Worm (Caenorhabditis elegans) whole organism, L1 larva: ENCODE data around the gene kdp-1.

Experiments
- C04F5.9 ChIP-seq: sonication (generic microtip); optimal IDR thresholded peaks from 2 replicates; lab custom pipeline; 2016; ENCODE audit warnings: missing genetic modification characterization, missing compliant biosample characterization
- C16A3.4 ChIP-seq: fragments of 150-350 bp; optimal IDR thresholded peaks from 2 replicates; lab custom pipeline; 2014; ENCODE audit warnings: missing biosample characterization, missing genetic modification characterization
- C34B4.2 ChIP-seq: sonication (generic microtip); optimal IDR thresholded peaks from 2 replicates; lab custom pipeline; 2017; ENCODE audit warnings: mild to moderate bottlenecking, missing genetic modification characterization, missing compliant biosample characterization
- F16B12.6 ChIP-seq: fragments of 150-350 bp; optimal IDR thresholded peaks from 2 replicates; lab custom pipeline; 2014; ENCODE audit warnings: missing biosample characterization, missing genetic modification characterization
- aha-1 ChIP-seq: fragments of 150-350 bp; optimal IDR thresholded peaks from 2 replicates; lab custom pipeline; 2014; ENCODE audit warnings: missing biosample characterization, missing genetic modification characterization
- ama-1 ChIP-seq: fragments of 150-350 bp; optimal IDR thresholded peaks from 2 replicates; lab custom pipeline; 2014
- blmp-1 ChIP-seq: fragments of 150-350 bp; optimal IDR thresholded peaks from 2 replicates; lab custom pipeline; 2014; ENCODE audit warnings: missing biosample characterization, missing genetic modification characterization
- ceh-8 ChIP-seq: fragments of 200-800 bp; sonication (Bioruptor generic); optimal IDR thresholded peaks from 2 replicates; lab custom pipeline; 2018; ENCODE audit warnings: mild to moderate bottlenecking, missing genetic modification characterization, moderate library complexity, missing compliant biosample characterization
- ceh-82 ChIP-seq, 3 experiments: fragments of 150-350 bp in 1 of 3; sonication (generic microtip) in 2 of 3; optimal IDR thresholded peaks; 2 replicates each; lab custom pipeline; 2014 to 2017; ENCODE audit warnings: missing biosample characterization in 3 of 3, missing genetic modification characterization in 3 of 3
- ceh-88 ChIP-seq: fragments of 200-800 bp; sonication (Bioruptor generic); IDR thresholded peaks from 2 replicates; pipeline ENCODE4 v1.3.6; 2022; ENCODE audit warnings: missing genetic modification characterization, missing compliant biosample characterization
- ceh-90 ChIP-seq: sonication (generic microtip); optimal IDR thresholded peaks from 2 replicates; lab custom pipeline; 2016; ENCODE audit warnings: missing genetic modification characterization, missing compliant biosample characterization
- dsc-1 ChIP-seq: sonication (generic microtip); optimal IDR thresholded peaks from 2 replicates; lab custom pipeline; 2016; ENCODE audit warnings: mild to moderate bottlenecking, missing genetic modification characterization, missing compliant biosample characterization
- elt-2 ChIP-seq: sonication (generic microtip); optimal IDR thresholded peaks from 2 replicates; lab custom pipeline; 2016; ENCODE audit warnings: missing genetic modification characterization, mild to moderate bottlenecking, inconsistent platforms, missing compliant biosample characterization, missing genetic modification reagents
- elt-3 ChIP-seq, 6 experiments: fragments of 150-350 bp in 1 of 6; sonication (generic microtip); optimal IDR thresholded peaks; 2 replicates each; lab custom pipeline; 2017 to 2018; ENCODE audit warnings: missing biosample characterization in 6 of 6, missing genetic modification characterization in 6 of 6, inconsistent platforms in 1 of 6
- fkh-10 ChIP-seq: sonication (generic microtip); optimal IDR thresholded peaks from 2 replicates; lab custom pipeline; 2017; ENCODE audit warnings: missing biosample characterization, missing genetic modification reagents, missing genetic modification characterization
- fkh-4 ChIP-seq: sonication (generic microtip); optimal IDR thresholded peaks from 2 replicates; lab custom pipeline; 2016; ENCODE audit warnings: missing compliant biosample characterization, missing genetic modification characterization, borderline replicate concordance
- fkh-8 ChIP-seq: sonication (generic microtip); optimal IDR thresholded peaks from 2 replicates; lab custom pipeline; 2016; ENCODE audit warnings: mild to moderate bottlenecking, missing genetic modification characterization, missing compliant biosample characterization
- fos-1 ChIP-seq: fragments of 150-350 bp; optimal IDR thresholded peaks from 2 replicates; lab custom pipeline; 2014; ENCODE audit warnings: missing biosample characterization, missing genetic modification characterization
- hlh-17 ChIP-seq: fragments of 200-800 bp; sonication (Bioruptor generic); optimal IDR thresholded peaks from 2 replicates; lab custom pipeline; 2018; ENCODE audit warnings: missing genetic modification characterization, mild to moderate bottlenecking, missing compliant biosample characterization, moderate library complexity, borderline replicate concordance
- jun-1 ChIP-seq: fragments of 150-350 bp; optimal IDR thresholded peaks from 2 replicates; lab custom pipeline; 2014; ENCODE audit warnings: missing biosample characterization, missing genetic modification reagents, missing genetic modification characterization
- lin-14 ChIP-seq: fragments of 200-800 bp; sonication (Bioruptor generic); optimal IDR thresholded peaks from 2 replicates; lab custom pipeline; 2018; ENCODE audit warnings: mild to moderate bottlenecking, missing genetic modification characterization, moderate library complexity, missing compliant biosample characterization
- lin-35 ChIP-seq, 2 experiments: fragments of 150-350 bp; optimal IDR thresholded peaks; 2 replicates each; lab custom pipeline; 2014; ENCODE audit warnings: missing biosample characterization in 2 of 2, missing genetic modification characterization in 2 of 2, missing genetic modification reagents in 2 of 2
- lin-39 ChIP-seq: fragments of 150-350 bp; optimal IDR thresholded peaks from 2 replicates; lab custom pipeline; 2014; ENCODE audit warnings: missing biosample characterization, missing genetic modification reagents, missing genetic modification characterization
- lsy-2 ChIP-seq, 2 experiments: fragments of 150-350 bp; optimal IDR thresholded peaks; 2 replicates each; lab custom pipeline; 2014; ENCODE audit warnings: missing biosample characterization in 2 of 2, missing genetic modification characterization in 2 of 2
- mdl-1 ChIP-seq, 2 experiments: fragments of 150-350 bp; optimal IDR thresholded peaks; 2 replicates each; lab custom pipeline; 2014 to 2017; ENCODE audit warnings: missing biosample characterization in 2 of 2, missing genetic modification characterization in 2 of 2, inconsistent platforms in 1 of 2
- mep-1 ChIP-seq: fragments of 150-350 bp; optimal IDR thresholded peaks from 2 replicates; lab custom pipeline; 2014; ENCODE audit warnings: missing biosample characterization, missing genetic modification characterization
- nhr-19 ChIP-seq: fragments of 200-800 bp; sonication (Bioruptor generic); conservative IDR thresholded peaks from 2 replicates; pipeline ENCODE4 v1.3.6; 2022; ENCODE audit warnings: missing genetic modification characterization, missing compliant biosample characterization
- nhr-237 ChIP-seq: fragments of 150-350 bp; optimal IDR thresholded peaks from 2 replicates; lab custom pipeline; 2014; ENCODE audit warnings: missing biosample characterization, missing genetic modification characterization
- nhr-28 ChIP-seq: fragments of 150-350 bp; optimal IDR thresholded peaks from 2 replicates; lab custom pipeline; 2014; ENCODE audit warnings: missing biosample characterization, missing genetic modification characterization
- nhr-47 ChIP-seq: sonication (generic microtip); optimal IDR thresholded peaks from 2 replicates; lab custom pipeline; 2016; ENCODE audit warnings: mild to moderate bottlenecking, missing genetic modification characterization, moderate library complexity, missing compliant biosample characterization
- nhr-71 ChIP-seq: sonication (generic microtip); optimal IDR thresholded peaks from 2 replicates; lab custom pipeline; 2016; ENCODE audit warnings: mild to moderate bottlenecking, missing genetic modification characterization, moderate library complexity, missing compliant biosample characterization
- nhr-77 ChIP-seq: fragments of 150-350 bp; optimal IDR thresholded peaks from 2 replicates; lab custom pipeline; 2014; ENCODE audit warnings: missing biosample characterization, missing genetic modification characterization
- nhr-84 ChIP-seq: sonication (generic microtip); optimal IDR thresholded peaks from 2 replicates; lab custom pipeline; 2017; ENCODE audit warnings: missing biosample characterization, missing genetic modification characterization
- nhr-90 ChIP-seq: sonication (generic microtip); optimal IDR thresholded peaks from 2 replicates; lab custom pipeline; 2016; ENCODE audit warnings: mild to moderate bottlenecking, missing genetic modification characterization, missing compliant biosample characterization; ENCODE audit not compliant: poor library complexity
- pag-3 ChIP-seq: sonication (generic microtip); optimal IDR thresholded peaks from 2 replicates; lab custom pipeline; 2017; ENCODE audit warnings: missing genetic modification characterization, mild to moderate bottlenecking, missing compliant biosample characterization, antibody characterized with exemption, borderline replicate concordance; ENCODE audit not compliant: insufficient read depth
- pax-3 ChIP-seq: fragments of 200-800 bp; sonication (Bioruptor generic); optimal IDR thresholded peaks from 2 replicates; lab custom pipeline; 2018; ENCODE audit warnings: mild to moderate bottlenecking, missing genetic modification characterization, moderate library complexity, missing compliant biosample characterization
- pqm-1 ChIP-seq: sonication (generic microtip); optimal IDR thresholded peaks from 3 replicates; lab custom pipeline; 2017; ENCODE audit warnings: missing biosample characterization, missing genetic modification characterization
- sup-37 ChIP-seq: fragments of 200-800 bp; sonication (Bioruptor generic); optimal IDR thresholded peaks from 2 replicates; lab custom pipeline; 2018; ENCODE audit warnings: mild to moderate bottlenecking, missing genetic modification characterization, missing compliant biosample characterization
- tlp-1 ChIP-seq: fragments of 150-350 bp; optimal IDR thresholded peaks from 2 replicates; lab custom pipeline; 2014; ENCODE audit warnings: missing biosample characterization, missing genetic modification characterization
- unc-130 ChIP-seq: fragments of 150-350 bp; optimal IDR thresholded peaks from 2 replicates; lab custom pipeline; 2017; ENCODE audit warnings: missing biosample characterization, missing genetic modification characterization, inconsistent platforms
- unc-30 ChIP-seq: sonication (generic microtip); optimal IDR thresholded peaks from 2 replicates; lab custom pipeline; 2017; ENCODE audit warnings: missing biosample characterization, missing genetic modification characterization
- unc-62 ChIP-seq: fragments of 150-350 bp; optimal IDR thresholded peaks from 2 replicates; lab custom pipeline; 2014; ENCODE audit warnings: missing biosample characterization, missing genetic modification reagents, missing genetic modification characterization
- unc-98 ChIP-seq: fragments of 200-800 bp; sonication (Bioruptor generic); IDR thresholded peaks from 2 replicates; pipeline ENCODE4 v1.3.6; 2022; ENCODE audit warnings: missing genetic modification characterization, missing compliant biosample characterization
- vab-15 ChIP-seq: sonication (generic microtip); optimal IDR thresholded peaks from 2 replicates; lab custom pipeline; 2017; ENCODE audit warnings: missing genotype, mild to moderate bottlenecking, missing genetic modification characterization, missing compliant biosample characterization
- zag-1 ChIP-seq: fragments of 150-350 bp; optimal IDR thresholded peaks from 2 replicates; lab custom pipeline; 2014; ENCODE audit warnings: missing biosample characterization, missing genetic modification characterization
- zip-4 ChIP-seq: fragments of 200-800 bp; sonication (Bioruptor generic); optimal IDR thresholded peaks from 2 replicates; lab custom pipeline; 2018; ENCODE audit warnings: mild to moderate bottlenecking, missing genetic modification characterization, moderate library complexity, missing compliant biosample characterization
- ztf-4 ChIP-seq: fragments of 150-350 bp; optimal IDR thresholded peaks from 2 replicates; lab custom pipeline; 2014; ENCODE audit warnings: missing biosample characterization, missing genetic modification characterization

kdp-1 gene

DNA sequence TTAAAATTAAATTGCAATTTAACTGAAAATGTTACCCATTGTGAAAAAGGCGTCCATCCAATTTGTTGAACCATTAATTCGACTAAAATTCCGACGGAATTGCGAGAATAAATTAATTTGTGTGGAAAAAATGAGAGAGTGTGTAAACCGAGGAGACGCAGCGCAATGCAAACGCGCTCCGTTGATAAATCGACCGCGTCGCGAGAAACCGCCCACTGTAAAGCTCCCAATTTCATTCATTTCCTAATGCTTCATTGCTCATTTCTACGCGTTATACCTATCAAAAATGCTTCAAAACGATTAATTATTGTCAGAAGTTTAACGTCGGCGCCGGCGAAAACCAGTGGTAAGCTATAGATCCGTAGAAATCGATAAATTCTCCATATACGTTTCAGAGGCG, 2.2 kb upstream of the kdp-1 start, which contains the start of the genes Y67H2A.2 and micu-1 (continued):
- TF ChIP-seq pag-3 = no peak
- peak in 1 of 6 experiments; percentile 50 for TF ChIP-seq elt-3 (tag; optimal IDR thresholded peaks at IDR 0.05; lab: Kevin White, UChicago)
- peak; percentile 72 for TF ChIP-seq nhr-90 (tag; lab: Kevin White, UChicago)
- TF ChIP-seq hlh-17 (GFP tag; lab: Kevin White, UChicago) = no peak
- no peak for TF ChIP-seq aha-1 (tag; lab: Kevin White, UChicago)
- TF ChIP-seq ztf-4 = no peak
- peak; percentile 1 for TF ChIP-seq zag-1
- 0 out of 2 replicates have a peak, but pooled peaks have one; percentile 24 for TF ChIP-seq ceh-88
- no peak for TF ChIP-seq ceh-90 (tag; lab: Kevin White, UChicago)
- peak in 1 of 2 experiments; percentile 68 for TF ChIP-seq mdl-1 (tag; optimal IDR thresholded peaks at IDR 0.05; lab: Kevin White, UChicago)
- no peak for TF ChIP-seq fkh-4 (tag; lab: Kevin White, UChicago)
- TF ChIP-seq lin-35 (GFP tag; optimal IDR thresholded peaks at IDR 0.05; lab: Kevin White, UChicago) = peak; percentile 80 to 85
- no peak for TF ChIP-seq nhr-84 (tag; lab: Kevin White, UChicago)
- peak; percentile 61 for TF ChIP-seq vab-15 (tag; lab: Kevin White, UChicago)
- peak; percentile 64 for TF ChIP-seq jun-1 (tag; lab: Kevin White, UChicago)
- peak; percentile 88 for TF ChIP-seq dsc-1 (tag; lab: Kevin White, UChicago)
- peak; percentile 51 for TF ChIP-seq fos-1 (tag; lab: Kevin White, UChicago)
- TF ChIP-seq unc-98 (GFP tag; lab: Robert Waterston, UW) = no peak
- TF ChIP-seq nhr-77 = peak; percentile 63
- TF ChIP-seq unc-30 (tag; lab: Kevin White, UChicago) = no peak
- no peak for TF ChIP-seq sup-37 (GFP tag; lab: Kevin White, UChicago)
- peak; percentile 80 for TF ChIP-seq nhr-19 (GFP tag; lab: Robert Waterston, UW)
- no peak for TF ChIP-seq nhr-28 (tag; lab: Kevin White, UChicago)
- no peak for TF ChIP-seq C34B4.2 (tag; lab: Kevin White, UChicago)
- TF ChIP-seq F16B12.6 = peak; percentile 51
- peak; percentile 42 for TF ChIP-seq unc-130
- TF ChIP-seq lsy-2 (tag; optimal IDR thresholded peaks at IDR 0.05; lab: Kevin White, UChicago) = peak; percentile 85
- TF ChIP-seq C16A3.4 = peak; percentile 76
- TF ChIP-seq nhr-71 (tag; lab: Kevin White, UChicago) = peak; percentile 90
- peak; percentile 18 for TF ChIP-seq ama-1
- peak; percentile 83 for TF ChIP-seq fkh-8 (tag; lab: Kevin White, UChicago)
- TF ChIP-seq mep-1 (tag; lab: Kevin White, UChicago) = no peak
- peak; percentile 54 for TF ChIP-seq zip-4
- TF ChIP-seq lin-14 (GFP tag; lab: Kevin White, UChicago) = peak; percentile 86
- peak; percentile 63 to 79 (median 74) for TF ChIP-seq ceh-82 (tag; optimal IDR thresholded peaks at IDR 0.05; lab: Kevin White, UChicago)
- no peak for TF ChIP-seq tlp-1
- TF ChIP-seq unc-62 (GFP tag; lab: Kevin White, UChicago) = no peak

- no peak for TF ChIP-seq lin-39 (tag; lab: Kevin White, UChicago)
- TF ChIP-seq elt-3 (tag; optimal IDR thresholded peaks at IDR 0.05; lab: Kevin White, UChicago) = no peak
- TF ChIP-seq dsc-1 (tag; lab: Kevin White, UChicago) = no peak
- no peak for TF ChIP-seq blmp-1 (tag; lab: Kevin White, UChicago)
- no peak for TF ChIP-seq vab-15 (tag; lab: Kevin White, UChicago)
- no peak for TF ChIP-seq nhr-47 (tag; lab: Kevin White, UChicago)
- no peak for TF ChIP-seq nhr-237 (tag; lab: Kevin White, UChicago)
- TF ChIP-seq lin-14 (GFP tag; lab: Kevin White, UChicago) = no peak
- no peak for TF ChIP-seq fkh-4 (tag; lab: Kevin White, UChicago)
- TF ChIP-seq unc-30 (tag; lab: Kevin White, UChicago) = no peak
- TF ChIP-seq elt-2 (tag; lab: Kevin White, UChicago) = no peak
- no peak for TF ChIP-seq C04F5.9
- no peak for TF ChIP-seq pqm-1 (tag; lab: Kevin White, UChicago)
- TF ChIP-seq fkh-10 (GFP tag; lab: Kevin White, UChicago) = no peak
- TF ChIP-seq ceh-8 (GFP tag; lab: Kevin White, UChicago) = no peak
- no peak for TF ChIP-seq nhr-19 (GFP tag; lab: Robert Waterston, UW)
- TF ChIP-seq unc-62 (GFP tag; lab: Kevin White, UChicago) = no peak
- TF ChIP-seq pax-3 (tag; lab: Kevin White, UChicago) = no peak
- TF ChIP-seq, all 84 proteins: peak for 0
Observed at ce11 chrIV:13299648-13300047, 340 bp upstream of the kdp-1 start.
